Fruit fly (Drosophila melanogaster) S2 (cell line): Measurements from ENCODE around the gene B9d2.

Experiments used
- CG8478 ChIP-seq: fragments of >200 bp; optimal IDR thresholded peaks from 2 replicates; lab custom pipeline; 2018
- CTCF ChIP-seq, 2 experiments: fragments of >200 bp; optimal IDR thresholded peaks; 2 replicates each; lab custom pipeline; 2018

dm6 chr2L:6151669-6152068 lies 21.2 kb upstream of the B9d2 start, which contains the start of gene Muc26B:
- TF ChIP-seq CTCF (optimal IDR thresholded peaks at IDR 0.05; lab: Kevin White, UChicago) (no peak), CG8478 (lab: Kevin White, UChicago) (no peak)
